Worm (Caenorhabditis elegans) whole organism, mixed stage, embryonic: ENCODE measurements around the gene hpo-28.

Experiments
- blmp-1 ChIP-seq: fragments of 150-350 bp; optimal IDR thresholded peaks from 2 replicates; lab custom pipeline; 2014; ENCODE audit warnings: missing biosample characterization, missing genetic modification characterization
- lin-13 ChIP-seq: fragments of 150-350 bp; optimal IDR thresholded peaks from 2 replicates; lab custom pipeline; 2014; ENCODE audit warnings: missing biosample characterization, missing genetic modification characterization
- lsy-2 ChIP-seq: fragments of 150-350 bp; optimal IDR thresholded peaks from 2 replicates; lab custom pipeline; 2014; ENCODE audit warnings: missing biosample characterization, missing genetic modification characterization
- mab-5 ChIP-seq: fragments of 150-350 bp; optimal IDR thresholded peaks from 2 replicates; lab custom pipeline; 2014; ENCODE audit warnings: missing biosample characterization, missing genetic modification characterization
- nhr-28 ChIP-seq: fragments of 150-350 bp; optimal IDR thresholded peaks from 2 replicates; lab custom pipeline; 2014; ENCODE audit warnings: missing biosample characterization, missing genetic modification characterization
- nhr-76 ChIP-seq: sonication (generic microtip); optimal IDR thresholded peaks from 2 replicates; lab custom pipeline; 2017; ENCODE audit warnings: missing biosample characterization, missing genetic modification characterization
- pha-4 ChIP-seq: fragments of 150-350 bp; optimal IDR thresholded peaks from 2 replicates; lab custom pipeline; 2018; ENCODE audit warnings: missing biosample characterization, missing genetic modification reagents, missing genetic modification characterization
- snpc-4 ChIP-seq: fragments of 150-350 bp; optimal IDR thresholded peaks from 2 replicates; lab custom pipeline; 2014; ENCODE audit warnings: missing biosample characterization, missing genetic modification characterization

- no peak for TF ChIP-seq nhr-76 (tag; lab: Kevin White, UChicago)
- TF ChIP-seq pha-4 (tag; lab: Kevin White, UChicago): no peak
- no peak for TF ChIP-seq lsy-2
- TF ChIP-seq lin-13: no peak
- no peak for TF ChIP-seq mab-5 (tag; lab: Kevin White, UChicago)
- TF ChIP-seq blmp-1: no peak
- no peak for TF ChIP-seq snpc-4 (tag; lab: Kevin White, UChicago)
- TF ChIP-seq nhr-28 (tag; lab: Kevin White, UChicago): no peak
Observed at ce11 chrIII:5750503-5750902, 41.4 kb upstream of the hpo-28 start.
